Fruit fly (Drosophila melanogaster): ENCODE data around the gene CG5122.

The CG5122 gene

dm6 chr2L:13145035-13145683 is 14.8 kb downstream of the CG5122 start (continued):
- TF ChIP-seq Asciz (GFP tag; optimal IDR thresholded peaks at IDR 0.05) (peak; percentile 58), D19B (GFP tag; optimal IDR thresholded peaks at IDR 0.05) (peak; percentile 82), crp (GFP tag; optimal IDR thresholded peaks at IDR 0.05) (no peak), CG8290 (GFP tag; optimal IDR thresholded peaks at IDR 0.05) (no peak), CG8290 (tag; optimal IDR thresholded peaks at IDR 0.05) (peak in 1 of 2 experiments; percentile 42), otp (GFP tag; IDR thresholded peaks at IDR 0.05) (peak; percentile 57; the same call in 2 of the 3 replicates), Ravus (GFP tag; IDR thresholded peaks at IDR 0.05) (peak; percentile 70), Mrtf (GFP tag; IDR thresholded peaks at IDR 0.05) (peak; percentile 80; the same call in 2 of the 3 replicates), CG10267 (tag; optimal IDR thresholded peaks at IDR 0.05) (peak; percentile 54), CG14965 (GFP tag; optimal IDR thresholded peaks at IDR 0.05; ENCODE audit: borderline replicate concordance) (no peak), slou (GFP tag; optimal IDR thresholded peaks at IDR 0.05) (peak; percentile 47), ara (GFP tag; IDR thresholded peaks at IDR 0.05) (no peak), MESR4 (GFP tag; optimal IDR thresholded peaks at IDR 0.05) (no peak), knrl (GFP tag; IDR thresholded peaks at IDR 0.05; ENCODE audit: partially characterized antibody) (no peak), CG10366 (GFP tag; IDR thresholded peaks at IDR 0.05) (peak; percentile 69), CG4282 (GFP tag; optimal IDR thresholded peaks at IDR 0.05) (peak; percentile 14), Sry-δ (GFP tag; optimal IDR thresholded peaks at IDR 0.05) (peak; percentile 30), twi (tag; optimal IDR thresholded peaks at IDR 0.05) (no peak), ranshi (GFP tag; IDR thresholded peaks at IDR 0.05) (peak; percentile 82), aop (GFP tag; IDR thresholded peaks at IDR 0.05) (no peak), emc (GFP tag; optimal IDR thresholded peaks at IDR 0.05) (peak; percentile 31), grau (tag; optimal IDR thresholded peaks at IDR 0.05) (peak; percentile 85), CG9215 (GFP tag; IDR thresholded peaks at IDR 0.05) (peak; percentile 83), Six4 (GFP tag; optimal IDR thresholded peaks at IDR 0.05) (no peak), CG14860 (GFP tag; IDR thresholded peaks at IDR 0.05; ENCODE audit: partially characterized antibody) (no peak), CG10543 (GFP tag; optimal IDR thresholded peaks at IDR 0.05) (peak; percentile 73), Sry-β (GFP tag; optimal IDR thresholded peaks at IDR 0.05) (no peak), tup (GFP tag; optimal IDR thresholded peaks at IDR 0.05) (peak; percentile 29), gsb (GFP tag; IDR thresholded peaks at IDR 0.05) (peak; percentile 76; the same call in 1 of the 2 replicates), exex (tag; optimal IDR thresholded peaks at IDR 0.05) (peak; percentile 35), CG12744 (GFP tag; optimal IDR thresholded peaks at IDR 0.05) (peak; percentile 71), Xrp1 (GFP tag; IDR thresholded peaks at IDR 0.05) (peak; percentile 63), CG7786 (GFP tag; optimal IDR thresholded peaks at IDR 0.05) (peak; percentile 59), CG18619 (GFP tag; optimal IDR thresholded peaks at IDR 0.05) (peak; percentile 68), C15 (GFP tag; IDR thresholded peaks at IDR 0.05) (0 out of 3 replicates have a peak, but pooled peaks have one; percentile 20), crc (GFP tag; optimal IDR thresholded peaks at IDR 0.05) (peak; percentile 47), lab (GFP tag; optimal IDR thresholded peaks at IDR 0.05) (peak; percentile 90), CG15601 (tag; optimal IDR thresholded peaks at IDR 0.05) (peak; percentile 8), toy (GFP tag; IDR thresholded peaks at IDR 0.05) (no peak), Dip3 (GFP tag; optimal IDR thresholded peaks at IDR 0.05) (peak; percentile 60), Poxn (GFP tag; IDR thresholded peaks at IDR 0.05) (peak; percentile 50; the same call in 1 of the 2 replicates), CG16863 (GFP tag; optimal IDR thresholded peaks at IDR 0.05) (peak; percentile 38), bab2 (GFP tag; optimal IDR thresholded peaks at IDR 0.05) (peak; percentile 73), ssp (GFP tag; IDR thresholded peaks at IDR 0.05) (peak; percentile 48), HLH3B (GFP tag; IDR thresholded peaks at IDR 0.05) (peak; percentile 76), sna (GFP tag; IDR thresholded peaks at IDR 0.05; ENCODE audit: partially characterized antibody) (no peak), sim (GFP tag; IDR thresholded peaks at IDR 0.05) (no peak), hb (GFP tag; IDR thresholded peaks at IDR 0.05; ENCODE audit: partially characterized antibody) (no peak), trem (tag; optimal IDR thresholded peaks at IDR 0.05) (peak; percentile 3), Dp (GFP tag; optimal IDR thresholded peaks at IDR 0.05) (no peak)
